Worm (Caenorhabditis elegans) whole organism, L4 larva: Measurements from ENCODE around the gene Y116F11A.6.

Source experiments
- F26F4.8 ChIP-seq: fragments of 200-800 bp; sonication (Bioruptor generic); conservative IDR thresholded peaks from 2 replicates; pipeline ENCODE4 v1.3.6; 2022; ENCODE audit warnings: missing genetic modification characterization, missing compliant biosample characterization
- F44E2.7 ChIP-seq: fragments of 200-800 bp; sonication (Bioruptor generic); IDR thresholded peaks from 2 replicates; pipeline ENCODE4 v2.1.2; 2022; ENCODE audit warnings: missing genetic modification characterization, missing compliant biosample characterization
- R02D3.7 ChIP-seq: fragments of 150-350 bp; sonication (generic microtip); optimal IDR thresholded peaks from 3 replicates; lab custom pipeline; 2014; ENCODE audit warnings: missing biosample characterization, missing genetic modification characterization
- T20F7.1 ChIP-seq: fragments of 200-800 bp; sonication (Bioruptor generic); optimal IDR thresholded peaks from 2 replicates; lab custom pipeline; 2018; ENCODE audit warnings: mild to moderate bottlenecking, missing genetic modification characterization, missing compliant biosample characterization
- T26A8.4 ChIP-seq: fragments of 200-800 bp; sonication (Bioruptor generic); IDR thresholded peaks from 2 replicates; pipeline ENCODE4 v1.3.6; 2022; ENCODE audit warnings: missing genetic modification characterization, missing compliant biosample characterization
- Y48G9A.11 ChIP-seq: fragments of 200-800 bp; sonication (Bioruptor generic); IDR thresholded peaks from 2 replicates; pipeline ENCODE4 v1.3.6; 2022; ENCODE audit warnings: missing genetic modification reagents, missing genetic modification characterization, missing compliant biosample characterization
- Y5F2A.4 ChIP-seq: fragments of 200-800 bp; sonication (Bioruptor generic); optimal IDR thresholded peaks from 2 replicates; lab custom pipeline; 2018; ENCODE audit warnings: mild to moderate bottlenecking, missing genetic modification characterization, missing compliant biosample characterization
- Y75B8A.6 ChIP-seq: fragments of 200-800 bp; sonication (Bioruptor generic); IDR thresholded peaks from 2 replicates; pipeline ENCODE4 v1.3.6; 2022; ENCODE audit warnings: missing genetic modification reagents, missing genetic modification characterization, missing compliant biosample characterization
- ZK546.5 ChIP-seq, 2 experiments: sonication (generic microtip); optimal IDR thresholded peaks; 2 replicates each; lab custom pipeline; 2017; ENCODE audit warnings: missing biosample characterization in 2 of 2, missing genetic modification characterization in 2 of 2
- aly-2 ChIP-seq: sonication (generic microtip); optimal IDR thresholded peaks from 2 replicates; lab custom pipeline; 2018; ENCODE audit warnings: missing biosample characterization, missing genetic modification characterization
- attf-4 ChIP-seq: sonication (generic microtip); optimal IDR thresholded peaks from 3 replicates; lab custom pipeline; 2017; ENCODE audit warnings: missing biosample characterization, missing genetic modification characterization
- ceh-28 ChIP-seq: fragments of 150-350 bp; optimal IDR thresholded peaks from 2 replicates; lab custom pipeline; 2014; ENCODE audit warnings: missing biosample characterization, missing genetic modification reagents, missing genetic modification characterization
- ceh-32 ChIP-seq: sonication (generic microtip); optimal IDR thresholded peaks from 2 replicates; lab custom pipeline; 2016; ENCODE audit warnings: mild to moderate bottlenecking, missing genetic modification characterization, missing compliant biosample characterization; ENCODE audit not compliant: poor library complexity
- ceh-82 ChIP-seq: sonication (generic microtip); optimal IDR thresholded peaks from 2 replicates; lab custom pipeline; 2017; ENCODE audit warnings: missing biosample characterization, missing genetic modification characterization
- ces-1 ChIP-seq: fragments of 150-350 bp; sonication (generic microtip); optimal IDR thresholded peaks from 4 replicates; lab custom pipeline; 2014; ENCODE audit warnings: missing biosample characterization, missing genetic modification reagents, missing genetic modification characterization
- daf-19 ChIP-seq: fragments of 200-800 bp; sonication (Bioruptor generic); conservative IDR thresholded peaks from 2 replicates; pipeline ENCODE4 v1.3.6; 2022; ENCODE audit warnings: missing genetic modification characterization, missing compliant biosample characterization
- daf-8 ChIP-seq: fragments of 200-800 bp; sonication (Bioruptor generic); IDR thresholded peaks from 2 replicates; pipeline ENCODE4 v1.3.6; 2022; ENCODE audit warnings: missing genetic modification characterization, missing compliant biosample characterization
- dpl-1 ChIP-seq: fragments of 150-350 bp; optimal IDR thresholded peaks from 2 replicates; lab custom pipeline; 2014; ENCODE audit warnings: missing biosample characterization, missing genetic modification reagents, missing genetic modification characterization
- dve-1 ChIP-seq: sonication (generic microtip); optimal IDR thresholded peaks from 2 replicates; lab custom pipeline; 2017; ENCODE audit warnings: antibody characterized with exemption, mild to moderate bottlenecking, missing genetic modification characterization, missing compliant biosample characterization; ENCODE audit not compliant: insufficient read depth
- egl-43 ChIP-seq: fragments of 200-800 bp; sonication (Bioruptor generic); IDR thresholded peaks from 2 replicates; pipeline ENCODE4 v1.3.6; 2022; ENCODE audit warnings: missing genetic modification reagents, missing genetic modification characterization, missing compliant biosample characterization
- hlh-11 ChIP-seq: fragments of 200-800 bp; sonication (Bioruptor generic); optimal IDR thresholded peaks from 2 replicates; lab custom pipeline; 2018; ENCODE audit warnings: mild to moderate bottlenecking, missing genetic modification characterization, missing compliant biosample characterization
- hmg-1.1 ChIP-seq: fragments of 200-800 bp; sonication (Bioruptor generic); IDR thresholded peaks from 2 replicates; pipeline ENCODE4 v1.3.6; 2022; ENCODE audit warnings: missing genetic modification reagents, missing genetic modification characterization, missing compliant biosample characterization
- lim-7 ChIP-seq: fragments of 200-800 bp; sonication (Bioruptor generic); IDR thresholded peaks from 2 replicates; pipeline ENCODE4 v1.3.6; 2022; ENCODE audit warnings: missing genetic modification characterization, missing compliant biosample characterization
- lin-39 ChIP-seq: fragments of 150-350 bp; optimal IDR thresholded peaks from 2 replicates; lab custom pipeline; 2014; ENCODE audit warnings: missing biosample characterization, missing genetic modification reagents, missing genetic modification characterization
- lir-3 ChIP-seq: sonication (generic microtip); optimal IDR thresholded peaks from 2 replicates; lab custom pipeline; 2016; ENCODE audit warnings: mild to moderate bottlenecking, missing genetic modification characterization, missing compliant biosample characterization
- lsy-2 ChIP-seq, 2 experiments: fragments of 150-350 bp in 1 of 2; sonication (generic microtip) in 1 of 2; optimal IDR thresholded peaks; 2 replicates each; lab custom pipeline; 2014 to 2017; ENCODE audit warnings: missing biosample characterization in 2 of 2, missing genetic modification characterization in 2 of 2
- madf-5 ChIP-seq, 2 experiments: fragments of 200-800 bp; sonication (Bioruptor generic); IDR thresholded peaks; 2 replicates each; pipeline ENCODE4 v1.3.6; 2022; ENCODE audit warnings: missing compliant biosample characterization in 2 of 2, missing genetic modification characterization in 2 of 2
- mes-2 ChIP-seq: sonication (generic microtip); optimal IDR thresholded peaks from 2 replicates; lab custom pipeline; 2016; ENCODE audit warnings: missing genotype, mild to moderate bottlenecking, missing genetic modification characterization, missing compliant biosample characterization; ENCODE audit not compliant: poor library complexity, severe bottlenecking
- mxl-2 ChIP-seq: fragments of 200-800 bp; sonication (Bioruptor generic); conservative IDR thresholded peaks from 2 replicates; pipeline ENCODE4 v1.3.6; 2022; ENCODE audit warnings: missing genetic modification reagents, missing genetic modification characterization, missing compliant biosample characterization
- nhr-10 ChIP-seq: fragments of 150-350 bp; optimal IDR thresholded peaks from 2 replicates; lab custom pipeline; 2014; ENCODE audit warnings: missing biosample characterization, missing genetic modification characterization
- nhr-102 ChIP-seq: sonication (generic microtip); optimal IDR thresholded peaks from 2 replicates; lab custom pipeline; 2016; ENCODE audit warnings: mild to moderate bottlenecking, missing genetic modification characterization, moderate library complexity, missing compliant biosample characterization
- nhr-11 ChIP-seq: fragments of 150-350 bp; optimal IDR thresholded peaks from 2 replicates; lab custom pipeline; 2014; ENCODE audit warnings: missing biosample characterization, missing genetic modification characterization
- nhr-237 ChIP-seq: sonication (generic microtip); optimal IDR thresholded peaks from 2 replicates; lab custom pipeline; 2017; ENCODE audit warnings: missing biosample characterization, missing genetic modification characterization
- nhr-41 ChIP-seq: fragments of 200-800 bp; sonication (Bioruptor generic); IDR thresholded peaks from 2 replicates; pipeline ENCODE4 v1.3.6; 2022; ENCODE audit warnings: missing genetic modification reagents, missing genetic modification characterization, missing compliant biosample characterization
- nhr-42 ChIP-seq: fragments of 200-800 bp; sonication (Bioruptor generic); IDR thresholded peaks from 2 replicates; pipeline ENCODE4 v1.3.6; 2022; ENCODE audit warnings: missing genetic modification characterization, missing compliant biosample characterization
- nhr-48 ChIP-seq: sonication (generic microtip); optimal IDR thresholded peaks from 2 replicates; lab custom pipeline; 2016; ENCODE audit warnings: mild to moderate bottlenecking, missing genetic modification characterization, missing compliant biosample characterization
- nhr-6 ChIP-seq: fragments of 150-350 bp; optimal IDR thresholded peaks from 2 replicates; lab custom pipeline; 2014; ENCODE audit warnings: missing biosample characterization, missing genetic modification characterization
- pha-4 ChIP-seq, 2 experiments: fragments of 150-350 bp in 1 of 2; fragments of 200-800 bp in 1 of 2; sonication (Bioruptor generic) in 1 of 2; IDR thresholded peaks in 1 of 2; optimal IDR thresholded peaks in 1 of 2; 2 replicates each; pipeline versions ENCODE4 v1.3.6 to Lab custom; 2014 to 2022; ENCODE audit warnings: missing genetic modification characterization in 2 of 2, missing genetic modification reagents in 2 of 2, missing biosample characterization in 1 of 2, missing compliant biosample characterization in 1 of 2
- rbr-2 ChIP-seq: sonication (generic microtip); optimal IDR thresholded peaks from 2 replicates; lab custom pipeline; 2016; ENCODE audit warnings: missing genotype, missing genetic modification characterization, missing compliant biosample characterization
- saeg-2 ChIP-seq: fragments of 200-800 bp; sonication (Bioruptor generic); IDR thresholded peaks from 2 replicates; pipeline ENCODE4 v1.3.6; 2022; ENCODE audit warnings: missing genetic modification reagents, missing genetic modification characterization, missing compliant biosample characterization
- sdz-12 ChIP-seq: fragments of 200-800 bp; sonication (Bioruptor generic); optimal IDR thresholded peaks from 2 replicates; lab custom pipeline; 2018; ENCODE audit warnings: mild to moderate bottlenecking, missing genetic modification characterization, missing compliant biosample characterization
- snpc-4 ChIP-seq: fragments of 150-350 bp; optimal IDR thresholded peaks from 2 replicates; lab custom pipeline; 2014; ENCODE audit warnings: missing biosample characterization, missing genetic modification characterization
- spr-3 ChIP-seq: fragments of 200-800 bp; sonication (Bioruptor generic); optimal IDR thresholded peaks from 2 replicates; lab custom pipeline; 2018; ENCODE audit warnings: mild to moderate bottlenecking, missing genetic modification characterization, missing compliant biosample characterization
- unc-62 ChIP-seq, 3 experiments: fragments of 150-350 bp in 1 of 3; sonication (generic microtip); optimal IDR thresholded peaks in 2 of 3; peaks in 1 of 3; 1 replicate in 1 of 3; 2 replicates in 2 of 3; lab custom pipeline; 2014 to 2017; ENCODE audit warnings: missing biosample characterization in 3 of 3, missing genetic modification characterization in 3 of 3, missing genetic modification reagents in 3 of 3, missing genotype in 1 of 3
- vab-7 ChIP-seq: fragments of 200-800 bp; sonication (Bioruptor generic); IDR thresholded peaks from 2 replicates; pipeline ENCODE4 v1.3.6; 2022; ENCODE audit warnings: missing genetic modification reagents, missing genetic modification characterization, missing compliant biosample characterization
- zag-1 ChIP-seq: fragments of 150-350 bp; optimal IDR thresholded peaks from 2 replicates; lab custom pipeline; 2014; ENCODE audit warnings: missing biosample characterization, missing genetic modification characterization
- zfp-2 ChIP-seq: sonication (generic microtip); optimal IDR thresholded peaks from 2 replicates; lab custom pipeline; 2016; ENCODE audit warnings: mild to moderate bottlenecking, missing genetic modification characterization, missing compliant biosample characterization
- zip-11 ChIP-seq: fragments of 200-800 bp; sonication (Bioruptor generic); IDR thresholded peaks from 2 replicates; pipeline ENCODE4 v1.3.6; 2022; ENCODE audit warnings: missing genetic modification characterization, missing compliant biosample characterization

The Y116F11A.6 gene

ce11 chrV:19722881-19723280 lies 3.5 kb downstream of the Y116F11A.6 start (continued):
- 0 out of 2 replicates have a peak, but pooled peaks have one; percentile 44 for TF ChIP-seq vab-7 (GFP tag; lab: Robert Waterston, UW)
- TF ChIP-seq egl-43 (GFP tag; lab: Robert Waterston, UW): peak; percentile 87
- peak; percentile 45; the same call in 1 of the 2 replicates for TF ChIP-seq pha-4 (GFP tag; IDR thresholded peaks at IDR 0.05; lab: Robert Waterston, UW)
- TF ChIP-seq pha-4 (tag; optimal IDR thresholded peaks at IDR 0.05; lab: Kevin White, UChicago): no peak
- TF ChIP-seq mes-2 (tag; lab: Kevin White, UChicago): no peak
- peak; percentile 73 for TF ChIP-seq lim-7
- no peak for TF ChIP-seq spr-3 (GFP tag; lab: Kevin White, UChicago)
- no peak for TF ChIP-seq R02D3.7 (tag; lab: Kevin White, UChicago)
- TF ChIP-seq nhr-6 (tag; lab: Kevin White, UChicago): peak; percentile 1
- no peak for TF ChIP-seq daf-19 (GFP tag; lab: Robert Waterston, UW)
- TF ChIP-seq zip-11 (GFP tag; lab: Robert Waterston, UW): no peak
- TF ChIP-seq zfp-2 (tag; lab: Kevin White, UChicago): no peak
- no peak for TF ChIP-seq nhr-41
- TF ChIP-seq Y48G9A.11 (GFP tag; lab: Robert Waterston, UW): no peak
- TF ChIP-seq nhr-48 (tag; lab: Kevin White, UChicago): no peak
- TF ChIP-seq ceh-82 (tag; lab: Kevin White, UChicago): no peak
- peak; percentile 27 for TF ChIP-seq hlh-11 (tag; lab: Kevin White, UChicago)
- TF ChIP-seq ceh-32 (tag; lab: Kevin White, UChicago): no peak
- no peak for TF ChIP-seq lsy-2 (tag; optimal IDR thresholded peaks at IDR 0.05; lab: Kevin White, UChicago)
- TF ChIP-seq dpl-1 (GFP tag; lab: Kevin White, UChicago): no peak
- no peak for TF ChIP-seq T26A8.4 (GFP tag; lab: Robert Waterston, UW)
- peak; percentile 35 for TF ChIP-seq Y5F2A.4 (GFP tag; lab: Kevin White, UChicago)
- no peak for TF ChIP-seq nhr-11 (tag; lab: Kevin White, UChicago)
- no peak for TF ChIP-seq ZK546.5 (tag; optimal IDR thresholded peaks at IDR 0.05; lab: Kevin White, UChicago)
- TF ChIP-seq Y75B8A.6 (GFP tag; lab: Robert Waterston, UW): no peak
- no peak for TF ChIP-seq dve-1 (tag; lab: Kevin White, UChicago)
- no peak for TF ChIP-seq ceh-28 (tag; lab: Kevin White, UChicago)
- TF ChIP-seq rbr-2 (tag; lab: Kevin White, UChicago): no peak
- no peak for TF ChIP-seq lin-39 (tag; lab: Kevin White, UChicago)
- TF ChIP-seq lir-3 (tag; lab: Kevin White, UChicago): no peak
- TF ChIP-seq saeg-2: 0 out of 2 replicates have a peak, but pooled peaks have one; percentile 56
- peak; percentile 67 for TF ChIP-seq hmg-1.1
- no peak for TF ChIP-seq T20F7.1 (GFP tag; lab: Kevin White, UChicago)
- TF ChIP-seq sdz-12 (GFP tag; lab: Kevin White, UChicago): no peak
- no peak for TF ChIP-seq nhr-237 (tag; lab: Kevin White, UChicago)
- TF ChIP-seq aly-2: no peak
- TF ChIP-seq madf-5 (GFP tag; IDR thresholded peaks at IDR 0.05; lab: Robert Waterston, UW): no peak
- TF ChIP-seq mxl-2 (GFP tag; lab: Robert Waterston, UW): no peak
- TF ChIP-seq daf-8 (GFP tag; lab: Robert Waterston, UW): no peak
- no peak for TF ChIP-seq zag-1
- peak in 1 of 2 experiments; percentile 83 for TF ChIP-seq unc-62 (GFP tag; optimal IDR thresholded peaks at IDR 0.05 in 1 of 2; lab: Kevin White, UChicago)
- no peak for TF ChIP-seq unc-62 (tag; optimal IDR thresholded peaks at IDR 0.05; lab: Kevin White, UChicago)
- TF ChIP-seq snpc-4 (tag; lab: Kevin White, UChicago): no peak
- no peak for TF ChIP-seq nhr-102 (tag; lab: Kevin White, UChicago)
- 0 out of 2 replicates have a peak, but pooled peaks have one; percentile 40 for TF ChIP-seq F44E2.7 (GFP tag; lab: Robert Waterston, UW)
- TF ChIP-seq attf-4 (tag; lab: Kevin White, UChicago): no peak
- no peak for TF ChIP-seq nhr-10 (tag; lab: Kevin White, UChicago)
- 0 out of 2 replicates have a peak, but pooled peaks have one; percentile 51 for TF ChIP-seq nhr-42 (GFP tag; lab: Robert Waterston, UW)
- no peak for TF ChIP-seq ces-1
- TF ChIP-seq F26F4.8 (GFP tag; lab: Robert Waterston, UW): 0 out of 2 replicates have a peak, but pooled peaks have one; percentile 39
